Fruit fly (Drosophila melanogaster) S2 (cell line): Measurements from ENCODE around the gene CG4666.

Source experiments
- CG8478 ChIP-seq: fragments of >200 bp; optimal IDR thresholded peaks from 2 replicates; lab custom pipeline; 2018
- CTCF ChIP-seq, 2 experiments: fragments of >200 bp; optimal IDR thresholded peaks; 2 replicates each; lab custom pipeline; 2018

DNA sequence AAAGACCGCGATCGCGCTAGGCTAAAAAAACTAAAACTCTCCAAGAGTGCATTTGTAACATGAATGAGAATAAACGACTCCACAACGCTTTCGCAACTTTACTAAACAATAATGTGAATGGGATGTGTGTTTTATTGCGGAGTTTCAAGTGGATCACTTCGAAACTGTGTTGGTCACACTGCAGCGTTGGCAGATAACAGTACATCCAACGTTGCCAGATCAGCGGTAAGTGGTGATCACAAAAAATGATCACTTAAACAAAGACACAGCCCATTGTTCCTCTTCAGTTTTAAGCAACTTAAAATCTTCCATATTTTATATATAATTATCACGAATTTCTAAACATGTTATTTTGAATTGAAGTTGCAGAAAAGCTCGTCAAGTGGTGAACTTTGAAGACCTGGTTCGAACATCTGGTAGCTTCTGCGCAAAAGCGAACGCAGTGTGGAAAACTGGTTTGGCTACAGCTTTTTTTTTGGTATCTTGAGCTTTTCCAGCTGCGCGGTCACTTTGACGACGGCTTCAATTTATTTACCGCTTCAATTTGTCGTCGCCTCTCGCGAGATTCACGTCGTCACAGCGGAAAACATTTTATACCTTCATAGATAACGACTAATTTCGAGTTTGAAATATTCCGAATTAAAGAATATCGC, 27.2 kb downstream of the CG4666 start, which contains the start of gene CG5921:
- TF ChIP-seq CTCF (optimal IDR thresholded peaks at IDR 0.05; lab: Kevin White, UChicago) (no peak), CG8478 (no peak)
